Worm (Caenorhabditis elegans) whole organism, L4/young adult: ENCODE results near the gene frpr-6.

Experiments used
- W03F9.2 ChIP-seq: fragments of 150-350 bp; optimal IDR thresholded peaks from 2 replicates; lab custom pipeline; 2014; ENCODE audit warnings: missing biosample characterization, missing genetic modification characterization
- dao-5 ChIP-seq: sonication (generic microtip); optimal IDR thresholded peaks from 2 replicates; lab custom pipeline; 2016; ENCODE audit warnings: missing genotype, missing genetic modification characterization, moderate library complexity, missing compliant biosample characterization
- him-1 ChIP-seq: sonication (generic microtip); optimal IDR thresholded peaks from 2 replicates; lab custom pipeline; 2016; ENCODE audit warnings: missing genotype, missing genetic modification reagents, missing genetic modification characterization, missing compliant biosample characterization

frpr-6 gene

DNA sequence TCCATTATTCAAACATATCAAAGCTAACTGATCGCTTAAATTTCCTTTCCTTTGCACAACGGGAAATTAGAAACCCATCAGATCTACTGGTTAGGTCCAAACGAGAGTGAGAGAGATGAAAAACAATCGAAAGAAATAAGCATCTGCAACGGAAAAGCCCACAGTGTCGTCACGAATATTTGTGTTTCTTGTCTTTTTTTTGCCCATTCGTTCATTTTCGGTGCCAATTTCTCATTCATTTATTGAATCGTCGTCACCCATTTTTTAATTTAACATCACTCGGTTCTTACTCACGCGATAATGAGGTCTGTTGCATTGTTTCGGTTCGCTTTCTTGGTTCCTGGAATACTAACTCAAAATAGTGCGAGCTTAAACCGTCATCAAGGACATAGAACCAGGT is 23.2 kb upstream of the frpr-6 start, which contains the start of gene F21C10.6:
F21C10.6 (plus strand) TSS at position 301 of the 400 bp plus-strand sequence.
- TF ChIP-seq dao-5 (no peak), him-1 (no peak), W03F9.2 (tag; lab: Kevin White, UChicago) (no peak)

- no peak for TF ChIP-seq W03F9.2 (tag; lab: Kevin White, UChicago)
- no peak for TF ChIP-seq dao-5
- TF ChIP-seq him-1, result no peak
These were observed 22.2 kb upstream of the frpr-6 start, which contains the start of gene F21C10.11 for ce11 chrV:9123186-9123585. Gene F21C10.11 (plus strand): TSS chrV:9123486.

- TF ChIP-seq dao-5 (no peak), W03F9.2 (tag; lab: Kevin White, UChicago) (no peak), him-1 (no peak)
These were observed 21.0 kb upstream of the frpr-6 start, which contains the start of gene F21C10.13 for ce11 chrV:9122004-9122403. Gene F21C10.13 (plus strand): TSS chrV:9122304.

ce11 chrV:9112467-9112866 is 11.5 kb upstream of the frpr-6 start, which contains the start of gene F21C10.7:
Gene F21C10.7 (plus strand): TSS chrV:9112767.
- TF ChIP-seq dao-5 (no peak), him-1 (no peak), W03F9.2 (tag; lab: Kevin White, UChicago) (no peak)

ce11 chrV:9111957-9112356 is 11.0 kb upstream of the frpr-6 start:
- no peak for TF ChIP-seq W03F9.2 (tag; lab: Kevin White, UChicago)
- no peak for TF ChIP-seq him-1
- no peak for TF ChIP-seq dao-5

DNA sequence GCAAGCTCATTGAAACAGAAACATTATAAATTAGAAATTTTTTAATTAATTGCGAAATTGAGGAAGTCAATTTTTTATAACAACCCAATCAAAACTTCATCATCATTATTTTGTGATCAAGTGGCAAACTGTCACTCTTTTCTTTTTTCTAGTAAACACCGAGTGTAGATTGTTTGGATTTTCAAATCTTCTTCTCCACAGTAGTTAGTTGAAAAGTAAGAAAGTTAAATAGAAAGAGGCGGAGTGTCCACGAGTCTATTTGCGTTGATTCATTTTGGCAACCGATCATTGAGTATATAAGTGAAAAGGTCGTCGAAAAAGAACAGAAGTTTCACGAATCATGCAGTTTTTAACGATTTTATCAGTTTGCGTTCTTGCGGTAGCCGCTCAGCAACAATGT is 8.3 kb upstream of the frpr-6 start, which contains the start of gene pqn-31:
pqn-31 (plus strand) TSS at position 301 of the 400 bp plus-strand sequence.
- no peak for TF ChIP-seq W03F9.2 (tag; lab: Kevin White, UChicago)
- TF ChIP-seq dao-5, result no peak
- TF ChIP-seq him-1, result no peak

- TF ChIP-seq W03F9.2 (tag; lab: Kevin White, UChicago) (no peak), dao-5 (no peak), him-1 (no peak)
These were observed 7.3 kb upstream of the frpr-6 start, which contains the start of gene F21C10.18 for ce11 chrV:9108219-9108618. Gene F21C10.18 (plus strand): TSS chrV:9108519.

- TF ChIP-seq dao-5 (no peak), him-1 (no peak), W03F9.2 (tag; lab: Kevin White, UChicago) (no peak)
These were observed 2.5 kb downstream of the frpr-6 start, which contains the start of gene F21C10.9 for ce11 chrV:9098280-9098973. Gene F21C10.9 (minus strand): TSS chrV:9098696.

ce11 chrV:9097213-9097612 is 3.7 kb downstream of the frpr-6 start:
- TF ChIP-seq him-1 (no peak), W03F9.2 (tag; lab: Kevin White, UChicago) (no peak), dao-5 (no peak)

DNA sequence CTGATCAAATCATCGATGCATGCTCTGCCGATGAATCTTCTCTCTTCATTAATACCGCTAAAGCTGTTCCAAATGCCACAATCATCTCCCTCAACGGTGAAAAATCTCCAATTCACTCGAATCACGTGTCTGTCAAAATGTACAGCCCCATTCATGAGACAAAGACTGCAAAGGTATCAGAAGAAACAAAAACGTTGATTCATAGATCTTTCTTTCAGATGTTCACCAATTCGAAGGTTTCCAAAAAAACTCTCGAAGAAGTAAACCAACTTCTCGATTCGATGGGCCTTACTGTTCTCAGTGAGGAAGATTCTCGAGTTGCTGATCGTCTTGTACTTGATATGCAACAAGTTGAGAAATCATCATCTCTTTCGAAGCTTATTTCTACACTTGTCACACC is 4.3 kb downstream of the frpr-6 start:
- TF ChIP-seq him-1 (no peak), dao-5 (no peak), W03F9.2 (tag; lab: Kevin White, UChicago) (no peak)

DNA sequence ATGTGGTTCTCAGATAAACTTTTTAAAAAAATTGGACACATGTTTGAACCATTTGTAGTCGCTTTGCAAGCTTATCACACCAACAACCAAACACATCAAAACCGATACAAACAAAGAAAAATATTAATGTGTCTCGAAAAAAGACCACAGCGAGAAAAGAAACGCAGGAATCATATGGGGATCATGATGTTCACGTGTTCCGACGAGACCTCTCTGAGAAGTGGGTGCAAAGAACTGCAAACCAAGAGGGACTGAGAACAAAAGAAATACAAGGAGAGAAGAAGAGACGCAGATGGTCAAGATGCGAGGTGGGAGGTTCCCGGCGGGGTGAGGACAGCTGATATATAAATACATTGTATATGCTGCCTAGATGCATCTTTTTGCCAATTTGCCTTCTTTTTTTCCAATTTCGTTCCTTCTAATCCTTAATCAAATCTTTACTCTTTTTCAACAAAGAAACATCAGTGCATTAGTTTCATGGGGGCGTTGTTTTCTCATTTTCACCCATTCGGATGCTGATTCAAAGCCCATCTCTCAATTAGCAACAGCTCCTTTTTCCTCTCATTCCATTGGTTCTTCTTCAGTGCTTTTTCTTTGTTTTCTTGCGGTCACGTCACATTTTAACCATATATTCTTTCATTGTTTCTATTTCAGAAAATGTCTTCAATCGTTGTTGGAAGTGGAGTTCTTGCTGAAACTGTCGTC is 5.2 kb downstream of the frpr-6 start, which contains the start of gene F21C10.10:
F21C10.10 (plus strand) TSS at position 655 of the 705 bp plus-strand sequence.
- TF ChIP-seq him-1 (no peak), W03F9.2 (tag; lab: Kevin White, UChicago) (peak; percentile 32)

DNA sequence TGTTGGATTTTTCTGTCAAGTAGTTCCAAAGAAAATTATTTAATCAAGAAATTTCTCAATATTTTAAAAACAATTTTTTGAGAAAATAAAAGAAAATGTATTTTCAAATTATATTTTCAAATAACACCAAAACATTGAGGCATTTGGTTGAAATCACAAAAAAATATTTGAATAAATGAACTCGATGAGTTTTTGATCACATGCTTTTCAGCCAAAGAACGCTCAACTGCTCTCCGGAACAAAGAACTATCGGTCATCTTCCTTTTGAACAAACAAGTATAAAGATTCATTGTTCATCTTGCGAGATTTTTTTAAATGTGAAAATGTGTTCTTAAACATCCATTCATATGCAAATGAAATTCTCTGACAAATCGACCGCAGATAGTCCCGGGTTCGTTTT is 6.0 kb downstream of the frpr-6 start:
- no peak for TF ChIP-seq him-1
- TF ChIP-seq dao-5, result no peak
- TF ChIP-seq W03F9.2 (tag; lab: Kevin White, UChicago), result no peak

ce11 chrV:9094060-9094628 is 6.8 kb downstream of the frpr-6 start:
- TF ChIP-seq dao-5, result no peak
- no peak for TF ChIP-seq him-1
- no peak for TF ChIP-seq W03F9.2 (tag; lab: Kevin White, UChicago)

ce11 chrV:9092209-9092608 is 8.8 kb downstream of the frpr-6 start, which contains the start of gene T27E4.1:
Gene T27E4.1 (plus strand): TSS chrV:9092345.
- TF ChIP-seq him-1, result no peak
- TF ChIP-seq W03F9.2 (tag; lab: Kevin White, UChicago), result no peak
- no peak for TF ChIP-seq dao-5
